Worm (Caenorhabditis elegans) whole organism, L4 larva: ENCODE results near the gene F21C10.18.

Experiments
- F10B5.3 ChIP-seq: sonication (generic microtip); optimal IDR thresholded peaks from 2 replicates; lab custom pipeline; 2016; ENCODE audit warnings: mild to moderate bottlenecking, missing genetic modification characterization, missing compliant biosample characterization
- F37D6.2 ChIP-seq: sonication (generic microtip); optimal IDR thresholded peaks from 2 replicates; lab custom pipeline; 2016; ENCODE audit warnings: mild to moderate bottlenecking, missing genetic modification characterization, missing compliant biosample characterization
- F49E8.2 ChIP-seq: sonication (generic microtip); optimal IDR thresholded peaks from 2 replicates; lab custom pipeline; 2016; ENCODE audit warnings: missing compliant biosample characterization, mild to moderate bottlenecking, missing genetic modification characterization, borderline replicate concordance
- T20F7.1 ChIP-seq: fragments of 200-800 bp; sonication (Bioruptor generic); optimal IDR thresholded peaks from 2 replicates; lab custom pipeline; 2018; ENCODE audit warnings: mild to moderate bottlenecking, missing genetic modification characterization, missing compliant biosample characterization
- Y105C5A.15 ChIP-seq: fragments of 200-800 bp; sonication (Bioruptor generic); IDR thresholded peaks from 2 replicates; pipeline ENCODE4 v1.3.6; 2022; ENCODE audit warnings: missing genetic modification characterization, missing compliant biosample characterization
- Y5F2A.4 ChIP-seq: fragments of 200-800 bp; sonication (Bioruptor generic); optimal IDR thresholded peaks from 2 replicates; lab custom pipeline; 2018; ENCODE audit warnings: mild to moderate bottlenecking, missing genetic modification characterization, missing compliant biosample characterization
- Y75B8A.6 ChIP-seq: fragments of 200-800 bp; sonication (Bioruptor generic); IDR thresholded peaks from 2 replicates; pipeline ENCODE4 v1.3.6; 2022; ENCODE audit warnings: missing genetic modification reagents, missing genetic modification characterization, missing compliant biosample characterization
- aha-1 ChIP-seq: fragments of 150-350 bp; peaks from one replicate; lab custom pipeline; 2014; ENCODE audit warnings: missing biosample characterization, missing genetic modification characterization
- ceh-20 ChIP-seq: fragments of 200-800 bp; sonication (Bioruptor generic); IDR thresholded peaks from 2 replicates; pipeline ENCODE4 v1.3.6; 2022; ENCODE audit warnings: missing genetic modification reagents, missing genetic modification characterization, missing compliant biosample characterization
- ces-1 ChIP-seq: fragments of 150-350 bp; sonication (generic microtip); optimal IDR thresholded peaks from 4 replicates; lab custom pipeline; 2014; ENCODE audit warnings: missing biosample characterization, missing genetic modification reagents, missing genetic modification characterization
- ctbp-1 ChIP-seq: fragments of 200-800 bp; sonication (Bioruptor generic); IDR thresholded peaks from 2 replicates; pipeline ENCODE4 v1.3.6; 2022; ENCODE audit warnings: missing genetic modification reagents, missing genetic modification characterization, missing compliant biosample characterization
- dmd-6 ChIP-seq: fragments of 200-800 bp; sonication (Bioruptor generic); IDR thresholded peaks from 2 replicates; pipeline ENCODE4 v1.3.6; 2022; ENCODE audit warnings: missing genetic modification reagents, missing genetic modification characterization, missing compliant biosample characterization
- dmd-8 ChIP-seq: fragments of 200-800 bp; sonication (Bioruptor generic); IDR thresholded peaks from 2 replicates; pipeline ENCODE4 v1.3.6; 2022; ENCODE audit warnings: missing genetic modification characterization, missing compliant biosample characterization
- dmd-9 ChIP-seq: fragments of 200-800 bp; sonication (Bioruptor generic); IDR thresholded peaks from 2 replicates; pipeline ENCODE4 v1.3.6; 2022; ENCODE audit warnings: missing genetic modification reagents, missing genetic modification characterization, missing compliant biosample characterization
- duxl-1 ChIP-seq: sonication (generic microtip); optimal IDR thresholded peaks from 2 replicates; lab custom pipeline; 2016; ENCODE audit warnings: mild to moderate bottlenecking, missing genetic modification characterization, moderate library complexity, missing compliant biosample characterization; ENCODE audit not compliant: poor library complexity
- dve-1 ChIP-seq: sonication (generic microtip); optimal IDR thresholded peaks from 2 replicates; lab custom pipeline; 2017; ENCODE audit warnings: antibody characterized with exemption, mild to moderate bottlenecking, missing genetic modification characterization, missing compliant biosample characterization; ENCODE audit not compliant: insufficient read depth
- fkh-10 ChIP-seq: fragments of 150-350 bp; optimal IDR thresholded peaks from 2 replicates; lab custom pipeline; 2014; ENCODE audit warnings: missing biosample characterization, missing genetic modification reagents, missing genetic modification characterization
- hif-1 ChIP-seq, 2 experiments: sonication (generic microtip); optimal IDR thresholded peaks; 2 replicates each; lab custom pipeline; 2016 to 2017; ENCODE audit warnings: missing compliant biosample characterization in 2 of 2, missing genetic modification characterization in 2 of 2, missing genetic modification reagents in 2 of 2, missing genotype in 2 of 2, mild to moderate bottlenecking in 1 of 2
- hlh-30 ChIP-seq: sonication (generic microtip); optimal IDR thresholded peaks from 2 replicates; lab custom pipeline; 2017; ENCODE audit warnings: antibody characterized with exemption, mild to moderate bottlenecking, missing genetic modification characterization, missing compliant biosample characterization; ENCODE audit not compliant: insufficient read depth
- hmg-1.1 ChIP-seq: fragments of 200-800 bp; sonication (Bioruptor generic); IDR thresholded peaks from 2 replicates; pipeline ENCODE4 v1.3.6; 2022; ENCODE audit warnings: missing genetic modification reagents, missing genetic modification characterization, missing compliant biosample characterization
- lin-13 ChIP-seq: fragments of 150-350 bp; optimal IDR thresholded peaks from 2 replicates; lab custom pipeline; 2014; ENCODE audit warnings: missing biosample characterization, missing genetic modification reagents, missing genetic modification characterization
- lin-15B ChIP-seq: fragments of 150-350 bp; sonication (generic microtip); optimal IDR thresholded peaks from 3 replicates; lab custom pipeline; 2014; ENCODE audit warnings: missing biosample characterization, missing genetic modification characterization
- lsy-2 ChIP-seq, 2 experiments: fragments of 150-350 bp in 1 of 2; sonication (generic microtip) in 1 of 2; optimal IDR thresholded peaks; 2 replicates each; lab custom pipeline; 2014 to 2017; ENCODE audit warnings: missing biosample characterization in 2 of 2, missing genetic modification characterization in 2 of 2
- madf-5 ChIP-seq, 2 experiments: fragments of 200-800 bp; sonication (Bioruptor generic); IDR thresholded peaks; 2 replicates each; pipeline ENCODE4 v1.3.6; 2022; ENCODE audit warnings: missing compliant biosample characterization in 2 of 2, missing genetic modification characterization in 2 of 2
- madf-9 ChIP-seq: fragments of 200-800 bp; sonication (Bioruptor generic); conservative IDR thresholded peaks from 2 replicates; pipeline ENCODE4 v1.3.6; 2022; ENCODE audit warnings: missing genetic modification reagents, missing genetic modification characterization, missing compliant biosample characterization
- mdl-1 ChIP-seq, 2 experiments: fragments of 150-350 bp in 1 of 2; sonication (generic microtip) in 1 of 2; optimal IDR thresholded peaks; 2 replicates each; lab custom pipeline; 2014 to 2017; ENCODE audit warnings: missing biosample characterization in 2 of 2, missing genetic modification characterization in 2 of 2
- mep-1 ChIP-seq: fragments of 150-350 bp; sonication (generic microtip); optimal IDR thresholded peaks from 3 replicates; lab custom pipeline; 2014; ENCODE audit warnings: missing biosample characterization, missing genetic modification characterization
- mxl-3 ChIP-seq: fragments of 200-800 bp; sonication (Bioruptor generic); optimal IDR thresholded peaks from 2 replicates; lab custom pipeline; 2018; ENCODE audit warnings: mild to moderate bottlenecking, missing genetic modification characterization, missing compliant biosample characterization
- nhr-102 ChIP-seq: sonication (generic microtip); optimal IDR thresholded peaks from 2 replicates; lab custom pipeline; 2016; ENCODE audit warnings: mild to moderate bottlenecking, missing genetic modification characterization, moderate library complexity, missing compliant biosample characterization
- nhr-11 ChIP-seq: fragments of 150-350 bp; optimal IDR thresholded peaks from 2 replicates; lab custom pipeline; 2014; ENCODE audit warnings: missing biosample characterization, missing genetic modification characterization
- nhr-25 ChIP-seq: sonication (generic microtip); optimal IDR thresholded peaks from 2 replicates; lab custom pipeline; 2017; ENCODE audit warnings: missing genetic modification characterization, mild to moderate bottlenecking, missing compliant biosample characterization, antibody characterized with exemption, moderate library complexity, borderline replicate concordance; ENCODE audit not compliant: insufficient read depth
- nhr-48 ChIP-seq: sonication (generic microtip); optimal IDR thresholded peaks from 2 replicates; lab custom pipeline; 2016; ENCODE audit warnings: mild to moderate bottlenecking, missing genetic modification characterization, missing compliant biosample characterization
- nhr-6 ChIP-seq: fragments of 150-350 bp; optimal IDR thresholded peaks from 2 replicates; lab custom pipeline; 2014; ENCODE audit warnings: missing biosample characterization, missing genetic modification characterization
- php-3 ChIP-seq: fragments of 200-800 bp; sonication (Bioruptor generic); IDR thresholded peaks from 2 replicates; pipeline ENCODE4 v1.3.6; 2022; ENCODE audit warnings: missing genetic modification reagents, missing genetic modification characterization, missing compliant biosample characterization
- pqm-1 ChIP-seq: sonication (generic microtip); optimal IDR thresholded peaks from 2 replicates; lab custom pipeline; 2017; ENCODE audit warnings: missing biosample characterization, missing genetic modification characterization
- snpc-1.2 ChIP-seq: fragments of 200-800 bp; sonication (Bioruptor generic); IDR thresholded peaks from 2 replicates; pipeline ENCODE4 v1.3.6; 2022; ENCODE audit warnings: missing genetic modification reagents, missing genetic modification characterization, missing compliant biosample characterization
- snpc-4 ChIP-seq: fragments of 150-350 bp; optimal IDR thresholded peaks from 2 replicates; lab custom pipeline; 2014; ENCODE audit warnings: missing biosample characterization, missing genetic modification characterization
- spr-3 ChIP-seq: fragments of 200-800 bp; sonication (Bioruptor generic); optimal IDR thresholded peaks from 2 replicates; lab custom pipeline; 2018; ENCODE audit warnings: mild to moderate bottlenecking, missing genetic modification characterization, missing compliant biosample characterization
- tag-97 ChIP-seq: fragments of 200-800 bp; sonication (Bioruptor generic); IDR thresholded peaks from 2 replicates; pipeline ENCODE4 v1.3.6; 2022; ENCODE audit warnings: missing genetic modification characterization, missing compliant biosample characterization
- unc-39 ChIP-seq: sonication (generic microtip); optimal IDR thresholded peaks from 2 replicates; lab custom pipeline; 2017; ENCODE audit warnings: missing biosample characterization, missing genetic modification characterization
- zip-2 ChIP-seq: fragments of 150-350 bp; optimal IDR thresholded peaks from 2 replicates; lab custom pipeline; 2014; ENCODE audit warnings: missing biosample characterization, missing genetic modification characterization

The F21C10.18 gene

ce11 chrV:9127773-9128172, 19.5 kb downstream of the F21C10.18 start, which contains the start of gene F21C10.3:
F21C10.3 (plus strand) TSS chrV:9128073.
- TF ChIP-seq aha-1 (tag; lab: Kevin White, UChicago) (peak; percentile 13), F49E8.2 (tag; lab: Kevin White, UChicago) (no peak), lsy-2 (tag; optimal IDR thresholded peaks at IDR 0.05; lab: Kevin White, UChicago) (no peak), pqm-1 (tag; lab: Kevin White, UChicago) (no peak), zip-2 (no peak), php-3 (no peak), Y5F2A.4 (GFP tag; lab: Kevin White, UChicago) (no peak)

DNA sequence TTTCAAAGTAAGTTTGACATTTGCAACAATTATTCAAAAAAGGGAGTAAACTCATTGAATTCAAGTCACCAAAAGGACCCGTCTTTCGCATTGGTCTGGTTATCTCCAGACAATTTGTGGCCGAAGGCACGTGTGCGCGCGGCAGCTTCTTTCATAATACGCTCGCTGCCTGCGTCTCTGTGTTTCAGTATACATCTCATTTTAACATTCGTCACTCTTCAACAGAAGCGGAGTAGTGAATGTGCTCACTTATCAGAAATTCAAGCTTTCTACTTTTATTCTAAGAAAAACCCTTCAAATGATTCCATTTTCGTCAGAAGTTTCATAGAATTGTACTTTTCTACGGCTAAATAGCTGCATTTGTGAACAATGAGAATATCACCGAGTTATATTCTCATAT, 20.2 kb downstream of the F21C10.18 start:
- TF ChIP-seq lin-15B: no peak
- peak; percentile 15 for TF ChIP-seq fkh-10
- TF ChIP-seq nhr-48: peak; percentile 41
- TF ChIP-seq ceh-20 (GFP tag; lab: Robert Waterston, UW): no peak
- no peak for TF ChIP-seq madf-9 (GFP tag; lab: Robert Waterston, UW)
- no peak for TF ChIP-seq F10B5.3 (tag; lab: Kevin White, UChicago)
- TF ChIP-seq dve-1 (tag; lab: Kevin White, UChicago): no peak
- TF ChIP-seq madf-5 (GFP tag; IDR thresholded peaks at IDR 0.05; lab: Robert Waterston, UW): no peak
- TF ChIP-seq hmg-1.1: peak; percentile 69
- TF ChIP-seq mdl-1 (tag; optimal IDR thresholded peaks at IDR 0.05; lab: Kevin White, UChicago): peak; percentile 64 to 93
- TF ChIP-seq spr-3 (GFP tag; lab: Kevin White, UChicago): no peak
- peak; percentile 86 for TF ChIP-seq hlh-30 (tag; lab: Kevin White, UChicago)
- TF ChIP-seq Y5F2A.4 (GFP tag; lab: Kevin White, UChicago): no peak
- TF ChIP-seq ces-1 (GFP tag; lab: Kevin White, UChicago): peak; percentile 44
- TF ChIP-seq T20F7.1: no peak
- TF ChIP-seq nhr-11: peak; percentile 84
- no peak for TF ChIP-seq nhr-102 (tag; lab: Kevin White, UChicago)
- no peak for TF ChIP-seq dmd-9 (GFP tag; lab: Robert Waterston, UW)
- TF ChIP-seq mxl-3: peak; percentile 77
- no peak for TF ChIP-seq dmd-8
- no peak for TF ChIP-seq duxl-1 (tag; lab: Kevin White, UChicago)
- TF ChIP-seq nhr-6 (tag; lab: Kevin White, UChicago): no peak
- TF ChIP-seq Y105C5A.15: no peak
- no peak for TF ChIP-seq aha-1 (tag; lab: Kevin White, UChicago)
- no peak for TF ChIP-seq lin-13 (GFP tag; lab: Kevin White, UChicago)
- TF ChIP-seq hif-1 (tag; optimal IDR thresholded peaks at IDR 0.05; lab: Kevin White, UChicago): no peak
- TF ChIP-seq tag-97: no peak
- TF ChIP-seq snpc-1.2 (GFP tag; lab: Robert Waterston, UW): peak; percentile 45; the same call in 1 of the 2 replicates
- no peak for TF ChIP-seq Y75B8A.6 (GFP tag; lab: Robert Waterston, UW)
- TF ChIP-seq ctbp-1: peak; percentile 70; the same call in 1 of the 2 replicates
- TF ChIP-seq nhr-25 (tag; lab: Kevin White, UChicago): no peak
- no peak for TF ChIP-seq unc-39 (tag; lab: Kevin White, UChicago)
- no peak for TF ChIP-seq mep-1 (tag; lab: Kevin White, UChicago)
- TF ChIP-seq F37D6.2 (tag; lab: Kevin White, UChicago): peak; percentile 11
- peak; percentile 41; the same call in 1 of the 2 replicates for TF ChIP-seq dmd-6
- no peak for TF ChIP-seq snpc-4
